Fruit fly (Drosophila melanogaster) Kc167 (cell line): Measurements from ENCODE around the gene GstD6.

ENCODE experiments used
- h ChIP-seq: fragments of >200 bp; optimal IDR thresholded peaks from 3 replicates; lab custom pipeline; 2018; ENCODE audit warnings: missing external identifiers
- ttk ChIP-seq: sonication (Bioruptor generic); optimal IDR thresholded peaks from 2 replicates; lab custom pipeline; 2017; ENCODE audit warnings: missing external identifiers

- no peak for TF ChIP-seq ttk (lab: Kevin White, UChicago)
- no peak for TF ChIP-seq h
Observed at dm6 chr3R:12344914-12345549, 31.9 kb upstream of the GstD6 start.
